Fruit fly (Drosophila melanogaster): Measurements from ENCODE around the gene Es2.
A peak's percentile ranks its signal among the peaks of the same experiment; 100 is the strongest.

Gene Es2

dm6 chrX:8444883-8445572 lies 16.3 kb upstream of the Es2 start (continued):
- no peak for TF ChIP-seq ems (GFP tag; optimal IDR thresholded peaks at IDR 0.05)
- no peak for TF ChIP-seq gt (GFP tag; IDR thresholded peaks at IDR 0.05)
- no peak for TF ChIP-seq p53 (GFP tag; optimal IDR thresholded peaks at IDR 0.05)
- peak; percentile 35 for TF ChIP-seq az2 (GFP tag; optimal IDR thresholded peaks at IDR 0.05)
- no peak for TF ChIP-seq CG6765 (GFP tag; optimal IDR thresholded peaks at IDR 0.05)
- peak; percentile 66 for TF ChIP-seq CG7556 (GFP tag; optimal IDR thresholded peaks at IDR 0.05)
- peak; percentile 55 for TF ChIP-seq sug (tag; optimal IDR thresholded peaks at IDR 0.05)
- no peak for TF ChIP-seq Vsx1 (GFP tag; optimal IDR thresholded peaks at IDR 0.05)
- TF ChIP-seq CG16813 (GFP tag; IDR thresholded peaks at IDR 0.05; ENCODE audit: partially characterized antibody): no peak
- TF ChIP-seq Nf-YC (tag; optimal IDR thresholded peaks at IDR 0.05): peak; percentile 27
- TF ChIP-seq CG6272 (GFP tag; IDR thresholded peaks at IDR 0.05): no peak
- TF ChIP-seq Bgb (GFP tag; IDR thresholded peaks at IDR 0.05; ENCODE audit: partially characterized antibody): no peak
- TF ChIP-seq Gug (GFP tag; IDR thresholded peaks at IDR 0.05): no peak
- peak; percentile 73 for TF ChIP-seq CG7839 (tag; optimal IDR thresholded peaks at IDR 0.05)
- no peak for TF ChIP-seq CG5180 (GFP tag; optimal IDR thresholded peaks at IDR 0.05)
- TF ChIP-seq Chrac-16 (GFP tag; optimal IDR thresholded peaks at IDR 0.05): no peak
- TF ChIP-seq CG10431 (GFP tag; optimal IDR thresholded peaks at IDR 0.05): no peak
- no peak for TF ChIP-seq HLH54F (GFP tag; optimal IDR thresholded peaks at IDR 0.05)
- TF ChIP-seq H15 (GFP tag; IDR thresholded peaks at IDR 0.05): no peak
- no peak for TF ChIP-seq Gsc (GFP tag; IDR thresholded peaks at IDR 0.05)
- TF ChIP-seq GATAe (GFP tag; conservative IDR thresholded peaks at IDR 0.05): 0 out of 2 replicates have a peak, but pooled peaks have one; percentile 17
- TF ChIP-seq CG4360 (GFP tag; IDR thresholded peaks at IDR 0.05): peak; percentile 49
- peak; percentile 54; the same call in 2 of the 3 replicates for TF ChIP-seq row (GFP tag; IDR thresholded peaks at IDR 0.05)
- no peak for TF ChIP-seq CG9215 (GFP tag; IDR thresholded peaks at IDR 0.05)
- peak; percentile 72 for TF ChIP-seq Sox102F (GFP tag; optimal IDR thresholded peaks at IDR 0.05)
- no peak for TF ChIP-seq Atf3 (GFP tag; optimal IDR thresholded peaks at IDR 0.05)
- TF ChIP-seq pzg (GFP tag; optimal IDR thresholded peaks at IDR 0.05): no peak
- TF ChIP-seq ken (GFP tag; IDR thresholded peaks at IDR 0.05): no peak
- peak; percentile 61 for TF ChIP-seq CG15601 (tag; optimal IDR thresholded peaks at IDR 0.05)
- TF ChIP-seq PHDP (tag; optimal IDR thresholded peaks at IDR 0.05): peak; percentile 64
- TF ChIP-seq da (GFP tag; optimal IDR thresholded peaks at IDR 0.05): no peak
- TF ChIP-seq CG11456 (GFP tag; IDR thresholded peaks at IDR 0.05): no peak
- TF ChIP-seq CG7963 (GFP tag; IDR thresholded peaks at IDR 0.05; ENCODE audit: partially characterized antibody): no peak
- TF ChIP-seq gsb-n (tag; optimal IDR thresholded peaks at IDR 0.05): peak; percentile 71
- TF ChIP-seq CG9797 (GFP tag; optimal IDR thresholded peaks at IDR 0.05): no peak
- TF ChIP-seq chn (GFP tag; optimal IDR thresholded peaks at IDR 0.05): peak; percentile 7
- TF ChIP-seq HLHmδ (GFP tag; optimal IDR thresholded peaks at IDR 0.05): no peak
- no peak for TF ChIP-seq trh (GFP tag; optimal IDR thresholded peaks at IDR 0.05)
- TF ChIP-seq CG15011 (GFP tag; optimal IDR thresholded peaks at IDR 0.05): no peak
- no peak for TF ChIP-seq CG8944 (GFP tag; optimal IDR thresholded peaks at IDR 0.05)
- peak; percentile 11 for TF ChIP-seq Usf (GFP tag; optimal IDR thresholded peaks at IDR 0.05)
- TF ChIP-seq CG10654 (GFP tag; optimal IDR thresholded peaks at IDR 0.05): no peak
- TF ChIP-seq stc (GFP tag; IDR thresholded peaks at IDR 0.05): peak; percentile 65
- peak; percentile 2 for TF ChIP-seq CG12155 (GFP tag; optimal IDR thresholded peaks at IDR 0.05)
- no peak for TF ChIP-seq Sin3A (optimal IDR thresholded peaks at IDR 0.05)
- no peak for TF ChIP-seq CG2889 (GFP tag; IDR thresholded peaks at IDR 0.05)
- TF ChIP-seq hth (optimal IDR thresholded peaks at IDR 0.05): no peak
- no peak for TF ChIP-seq CG13296 (GFP tag; optimal IDR thresholded peaks at IDR 0.05)
- TF ChIP-seq ind (GFP tag; optimal IDR thresholded peaks at IDR 0.05): no peak
- TF ChIP-seq CG31441 (GFP tag; IDR thresholded peaks at IDR 0.05): peak; percentile 83
- TF ChIP-seq scrt (GFP tag; optimal IDR thresholded peaks at IDR 0.05): no peak
